Worm (Caenorhabditis elegans) whole organism, L3 larva: ENCODE measurements around the gene dph-7.

Experiments
- ama-1 ChIP-seq: fragments of 150-350 bp; optimal IDR thresholded peaks from 2 replicates; lab custom pipeline; 2018
- ceh-28 ChIP-seq: fragments of 150-350 bp; optimal IDR thresholded peaks from 2 replicates; lab custom pipeline; 2014; ENCODE audit warnings: missing biosample characterization, missing genetic modification reagents, missing genetic modification characterization
- ceh-82 ChIP-seq: fragments of 150-350 bp; optimal IDR thresholded peaks from 2 replicates; lab custom pipeline; 2014; ENCODE audit warnings: missing biosample characterization, missing genetic modification characterization
- hmg-11 ChIP-seq: sonication (generic microtip); optimal IDR thresholded peaks from 2 replicates; lab custom pipeline; 2016; ENCODE audit warnings: missing genetic modification characterization, missing compliant biosample characterization
- lin-15B ChIP-seq: fragments of 150-350 bp; optimal IDR thresholded peaks from 2 replicates; lab custom pipeline; 2014; ENCODE audit warnings: missing biosample characterization, missing genetic modification characterization
- nhr-12 ChIP-seq: fragments of 150-350 bp; optimal IDR thresholded peaks from 2 replicates; lab custom pipeline; 2014; ENCODE audit warnings: missing biosample characterization, missing genetic modification characterization
- nhr-25 ChIP-seq: sonication (generic microtip); optimal IDR thresholded peaks from 2 replicates; lab custom pipeline; 2017; ENCODE audit warnings: missing biosample characterization, missing genetic modification characterization
- nhr-28 ChIP-seq: fragments of 150-350 bp; optimal IDR thresholded peaks from 2 replicates; lab custom pipeline; 2014; ENCODE audit warnings: missing biosample characterization, missing genetic modification characterization
- nhr-77 ChIP-seq: fragments of 150-350 bp; optimal IDR thresholded peaks from 2 replicates; lab custom pipeline; 2014; ENCODE audit warnings: missing biosample characterization, missing genetic modification characterization
- pha-4 ChIP-seq: fragments of 150-350 bp; optimal IDR thresholded peaks from 2 replicates; lab custom pipeline; 2014; ENCODE audit warnings: missing biosample characterization, missing genetic modification reagents, missing genetic modification characterization
- zag-1 ChIP-seq: fragments of 150-350 bp; optimal IDR thresholded peaks from 2 replicates; lab custom pipeline; 2014; ENCODE audit warnings: missing biosample characterization, missing genetic modification characterization

ce11 chrIII:13340504-13341274, 25.8 kb downstream of the dph-7 start:
- peak; percentile 23 for TF ChIP-seq hmg-11 (tag; lab: Kevin White, UChicago)
- no peak for TF ChIP-seq ama-1
- TF ChIP-seq nhr-12, result no peak
- no peak for TF ChIP-seq ceh-82 (tag; lab: Kevin White, UChicago)
- no peak for TF ChIP-seq zag-1 (tag; lab: Kevin White, UChicago)
- no peak for TF ChIP-seq nhr-77 (tag; lab: Kevin White, UChicago)
- no peak for TF ChIP-seq ceh-28 (tag; lab: Kevin White, UChicago)
- TF ChIP-seq nhr-28 (tag; lab: Kevin White, UChicago), result no peak
- TF ChIP-seq lin-15B (tag; lab: Kevin White, UChicago), result peak; percentile 9
- TF ChIP-seq nhr-25 (tag; lab: Kevin White, UChicago), result no peak
- TF ChIP-seq pha-4 (tag; lab: Kevin White, UChicago), result no peak
